Worm (Caenorhabditis elegans): Measurements from ENCODE around the gene rpb-6.

ce11 chrII:10618157-10618556 lies 39.0 kb downstream of the rpb-6 start, which contains the start of gene C14A4.13:
- no peak for TF ChIP-seq flt-1 (GFP tag; IDR thresholded peaks at IDR 0.05)
- no peak for TF ChIP-seq ref-1 (GFP tag; conservative IDR thresholded peaks at IDR 0.05)
- no peak for TF ChIP-seq klf-2 (GFP tag; conservative IDR thresholded peaks at IDR 0.05)
- TF ChIP-seq tab-1 (GFP tag; IDR thresholded peaks at IDR 0.05), result no peak
- no peak for TF ChIP-seq med-1 (GFP tag; optimal IDR thresholded peaks at IDR 0.05; ENCODE audit: insufficient read depth)

All from whole organism, midembryonic.